Worm (Caenorhabditis elegans) whole organism, L3 larva: ENCODE results near the gene C53B4.2.

Experiments used
- R02D3.7 ChIP-seq: fragments of 150-350 bp; optimal IDR thresholded peaks from 2 replicates; lab custom pipeline; 2014; ENCODE audit warnings: missing biosample characterization, missing genetic modification characterization
- aly-2 ChIP-seq: fragments of 150-350 bp; optimal IDR thresholded peaks from 2 replicates; lab custom pipeline; 2014; ENCODE audit warnings: missing biosample characterization, missing genetic modification characterization
- ama-1 ChIP-seq: fragments of 150-350 bp; optimal IDR thresholded peaks from 2 replicates; lab custom pipeline; 2018
- ceh-82 ChIP-seq: fragments of 150-350 bp; optimal IDR thresholded peaks from 2 replicates; lab custom pipeline; 2014; ENCODE audit warnings: missing biosample characterization, missing genetic modification characterization
- ceh-9 ChIP-seq: sonication (generic microtip); optimal IDR thresholded peaks from 2 replicates; lab custom pipeline; 2018; ENCODE audit warnings: missing biosample characterization, missing genetic modification characterization
- daf-12 ChIP-seq: fragments of 150-350 bp; optimal IDR thresholded peaks from 2 replicates; lab custom pipeline; 2014; ENCODE audit warnings: missing biosample characterization, missing genetic modification reagents, missing genetic modification characterization
- egl-5 ChIP-seq: fragments of 150-350 bp; optimal IDR thresholded peaks from 2 replicates; lab custom pipeline; 2017; ENCODE audit warnings: missing biosample characterization, missing genetic modification reagents, missing genetic modification characterization, inconsistent platforms
- elt-1 ChIP-seq: fragments of 150-350 bp; optimal IDR thresholded peaks from 2 replicates; lab custom pipeline; 2014; ENCODE audit warnings: missing biosample characterization, missing genetic modification characterization
- elt-2 ChIP-seq: sonication (generic microtip); optimal IDR thresholded peaks from 2 replicates; lab custom pipeline; 2016; ENCODE audit warnings: missing genetic modification reagents, mild to moderate bottlenecking, missing genetic modification characterization, missing compliant biosample characterization
- elt-3 ChIP-seq, 3 experiments: fragments of 150-350 bp in 1 of 3; sonication (generic microtip) in 2 of 3; optimal IDR thresholded peaks; 2 replicates in 2 of 3; 4 replicates in 1 of 3; lab custom pipeline; 2014 to 2017; ENCODE audit warnings: missing biosample characterization in 3 of 3, missing genetic modification characterization in 3 of 3
- fkh-10 ChIP-seq: sonication (generic microtip); optimal IDR thresholded peaks from 2 replicates; lab custom pipeline; 2017; ENCODE audit warnings: missing biosample characterization, missing genetic modification reagents, missing genetic modification characterization
- fkh-2 ChIP-seq: fragments of 150-350 bp; optimal IDR thresholded peaks from 2 replicates; lab custom pipeline; 2014; ENCODE audit warnings: missing biosample characterization, missing genetic modification reagents, missing genetic modification characterization
- hmg-11 ChIP-seq: sonication (generic microtip); optimal IDR thresholded peaks from 2 replicates; lab custom pipeline; 2016; ENCODE audit warnings: missing genetic modification characterization, missing compliant biosample characterization
- lin-15B ChIP-seq: fragments of 150-350 bp; optimal IDR thresholded peaks from 2 replicates; lab custom pipeline; 2014; ENCODE audit warnings: missing biosample characterization, missing genetic modification characterization
- lin-39 ChIP-seq: fragments of 150-350 bp; optimal IDR thresholded peaks from 2 replicates; lab custom pipeline; 2018; ENCODE audit warnings: missing biosample characterization, missing genetic modification reagents, missing genetic modification characterization
- mdl-1 ChIP-seq: fragments of 150-350 bp; optimal IDR thresholded peaks from 2 replicates; lab custom pipeline; 2014; ENCODE audit warnings: missing biosample characterization, missing genetic modification characterization
- mml-1 ChIP-seq: fragments of 150-350 bp; sonication (generic microtip); optimal IDR thresholded peaks from 3 replicates; lab custom pipeline; 2014; ENCODE audit warnings: missing biosample characterization, missing genetic modification characterization
- nfya-1 ChIP-seq: sonication (generic microtip); optimal IDR thresholded peaks from 2 replicates; lab custom pipeline; 2017; ENCODE audit warnings: missing genetic modification characterization, mild to moderate bottlenecking, missing compliant biosample characterization, antibody characterized with exemption, moderate library complexity; ENCODE audit not compliant: insufficient read depth
- nhr-11 ChIP-seq: fragments of 150-350 bp; optimal IDR thresholded peaks from 2 replicates; lab custom pipeline; 2014; ENCODE audit warnings: missing biosample characterization, missing genetic modification characterization
- nhr-12 ChIP-seq: fragments of 150-350 bp; optimal IDR thresholded peaks from 2 replicates; lab custom pipeline; 2014; ENCODE audit warnings: missing biosample characterization, missing genetic modification characterization
- nhr-237 ChIP-seq: fragments of 150-350 bp; optimal IDR thresholded peaks from 2 replicates; lab custom pipeline; 2014; ENCODE audit warnings: missing biosample characterization, missing genetic modification characterization
- nhr-28 ChIP-seq: fragments of 150-350 bp; optimal IDR thresholded peaks from 2 replicates; lab custom pipeline; 2014; ENCODE audit warnings: missing biosample characterization, missing genetic modification characterization
- nhr-43 ChIP-seq: sonication (generic microtip); optimal IDR thresholded peaks from 2 replicates; lab custom pipeline; 2016; ENCODE audit warnings: mild to moderate bottlenecking, missing genetic modification characterization, missing compliant biosample characterization; ENCODE audit not compliant: poor library complexity, severe bottlenecking
- nhr-67 ChIP-seq: fragments of 150-350 bp; optimal IDR thresholded peaks from 2 replicates; lab custom pipeline; 2014; ENCODE audit warnings: missing biosample characterization, missing genetic modification characterization
- nhr-76 ChIP-seq: fragments of 150-350 bp; sonication (generic microtip); optimal IDR thresholded peaks from 5 replicates; lab custom pipeline; 2014; ENCODE audit warnings: missing biosample characterization, missing genetic modification characterization
- nhr-77 ChIP-seq: fragments of 150-350 bp; optimal IDR thresholded peaks from 2 replicates; lab custom pipeline; 2014; ENCODE audit warnings: missing biosample characterization, missing genetic modification characterization
- pha-4 ChIP-seq: fragments of 150-350 bp; optimal IDR thresholded peaks from 2 replicates; lab custom pipeline; 2014; ENCODE audit warnings: missing biosample characterization, missing genetic modification reagents, missing genetic modification characterization
- skn-1 ChIP-seq: fragments of 150-350 bp; optimal IDR thresholded peaks from 2 replicates; lab custom pipeline; 2014; ENCODE audit warnings: missing biosample characterization, missing genetic modification characterization
- snpc-4 ChIP-seq: fragments of 150-350 bp; optimal IDR thresholded peaks from 2 replicates; lab custom pipeline; 2014; ENCODE audit warnings: missing biosample characterization, missing genetic modification characterization
- tbx-2 ChIP-seq: sonication (generic microtip); optimal IDR thresholded peaks from 2 replicates; lab custom pipeline; 2016; ENCODE audit warnings: mild to moderate bottlenecking, missing genetic modification characterization, missing compliant biosample characterization
- unc-62 ChIP-seq: fragments of 150-350 bp; sonication (generic microtip); optimal IDR thresholded peaks from 4 replicates; lab custom pipeline; 2014; ENCODE audit warnings: missing biosample characterization, missing genetic modification reagents, missing genetic modification characterization
- zag-1 ChIP-seq: fragments of 150-350 bp; optimal IDR thresholded peaks from 2 replicates; lab custom pipeline; 2014; ENCODE audit warnings: missing biosample characterization, missing genetic modification characterization

C53B4.2 gene

ce11 chrIV:8927093-8927492 lies 38.9 kb upstream of the C53B4.2 start (continued):
- TF ChIP-seq daf-12 (tag; lab: Kevin White, UChicago), result no peak
- TF ChIP-seq elt-3 (tag; optimal IDR thresholded peaks at IDR 0.05; lab: Kevin White, UChicago), result peak in 1 of 3 experiments; percentile 2
- peak; percentile 83 for TF ChIP-seq nhr-43
- TF ChIP-seq nhr-11 (tag; lab: Kevin White, UChicago), result no peak

- no peak for TF ChIP-seq nhr-11 (tag; lab: Kevin White, UChicago)
- TF ChIP-seq lin-39 (tag; lab: Kevin White, UChicago), result no peak
- no peak for TF ChIP-seq elt-1 (tag; lab: Kevin White, UChicago)
- TF ChIP-seq tbx-2, result no peak
- TF ChIP-seq mml-1 (tag; lab: Kevin White, UChicago), result no peak
- TF ChIP-seq elt-2 (tag; lab: Kevin White, UChicago), result no peak
- no peak for TF ChIP-seq hmg-11 (tag; lab: Kevin White, UChicago)
- no peak for TF ChIP-seq ceh-9 (tag; lab: Kevin White, UChicago)
- no peak for TF ChIP-seq nhr-43
- no peak for TF ChIP-seq mdl-1 (tag; lab: Kevin White, UChicago)
- no peak for TF ChIP-seq nhr-28 (tag; lab: Kevin White, UChicago)
- no peak for TF ChIP-seq nhr-12 (tag; lab: Kevin White, UChicago)
- no peak for TF ChIP-seq nfya-1 (tag; lab: Kevin White, UChicago)
- TF ChIP-seq nhr-67 (tag; lab: Kevin White, UChicago), result no peak
- TF ChIP-seq skn-1 (tag; lab: Kevin White, UChicago), result no peak
- TF ChIP-seq nhr-76 (tag; lab: Kevin White, UChicago), result no peak
Observed at ce11 chrIV:8929942-8930492, 36.0 kb upstream of the C53B4.2 start, which contains the start of the genes D1046.18 and slc-25A26. D1046.18 (plus strand) TSS chrIV:8930242. slc-25A26 (plus strand) TSS chrIV:8930442.

ce11 chrIV:8933575-8933974 lies 32.4 kb upstream of the C53B4.2 start, which contains the start of gene D1046.4:
D1046.4 (plus strand) TSS chrIV:8933875.
- TF ChIP-seq hmg-11 (tag; lab: Kevin White, UChicago) (no peak), unc-62 (GFP tag; lab: Kevin White, UChicago) (no peak), ceh-9 (tag; lab: Kevin White, UChicago) (no peak), R02D3.7 (tag; lab: Kevin White, UChicago) (no peak), lin-15B (tag; lab: Kevin White, UChicago) (no peak), ceh-82 (no peak), nhr-12 (tag; lab: Kevin White, UChicago) (no peak), ama-1 (no peak), pha-4 (tag; lab: Kevin White, UChicago) (no peak), lin-39 (tag; lab: Kevin White, UChicago) (no peak)

ce11 chrIV:8943430-8943829 lies 22.6 kb upstream of the C53B4.2 start:
- TF ChIP-seq fkh-10 (GFP tag; lab: Kevin White, UChicago), result peak; percentile 43
- TF ChIP-seq elt-2 (tag; lab: Kevin White, UChicago), result no peak

ce11 chrIV:8947146-8947545 lies 18.8 kb upstream of the C53B4.2 start:
- TF ChIP-seq zag-1 (tag; lab: Kevin White, UChicago) (no peak), ama-1 (no peak), nhr-11 (tag; lab: Kevin White, UChicago) (no peak), daf-12 (tag; lab: Kevin White, UChicago) (no peak), elt-3 (tag; optimal IDR thresholded peaks at IDR 0.05; lab: Kevin White, UChicago) (no peak), nhr-28 (tag; lab: Kevin White, UChicago) (no peak), fkh-2 (no peak), nhr-12 (tag; lab: Kevin White, UChicago) (no peak), nhr-77 (tag; lab: Kevin White, UChicago) (no peak), mdl-1 (tag; lab: Kevin White, UChicago) (peak; percentile 33), aly-2 (no peak), R02D3.7 (tag; lab: Kevin White, UChicago) (no peak), ceh-9 (tag; lab: Kevin White, UChicago) (no peak), egl-5 (tag; lab: Kevin White, UChicago) (no peak), snpc-4 (no peak), nfya-1 (tag; lab: Kevin White, UChicago) (peak; percentile 27), nhr-237 (tag; lab: Kevin White, UChicago) (no peak), mml-1 (tag; lab: Kevin White, UChicago) (no peak), nhr-67 (tag; lab: Kevin White, UChicago) (no peak), lin-39 (tag; lab: Kevin White, UChicago) (peak; percentile 89)
- TF ChIP-seq, all 47 proteins: peak for 3
